Fruit fly (Drosophila melanogaster): ENCODE measurements around the gene RhoGAP19D.
"Not testable (repeated sequence)": the region's sequence is repeated elsewhere in the genome, so short reads cannot be mapped to it uniquely, and the experiment has no call there.

Gene RhoGAP19D

DNA sequence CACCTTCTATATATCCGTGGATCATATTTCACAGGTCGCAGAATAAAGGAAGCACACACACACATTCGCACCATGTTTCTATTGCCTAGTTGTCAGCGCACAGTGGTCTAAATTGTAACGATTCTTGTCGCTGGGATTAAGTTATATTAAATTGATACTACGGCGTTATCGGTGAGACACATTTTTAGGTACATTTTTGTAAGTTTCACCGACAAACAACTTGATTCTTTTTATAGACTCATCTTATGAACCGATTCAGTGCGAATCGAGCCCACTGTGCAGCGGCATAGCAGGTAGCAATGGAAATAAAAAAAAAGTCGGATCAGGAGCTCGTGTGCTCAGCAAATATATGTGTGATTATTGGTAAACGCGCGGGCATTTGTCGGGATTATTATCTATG lies 30.1 kb downstream of the RhoGAP19D start:
- TF ChIP-seq CTCF (optimal IDR thresholded peaks at IDR 0.05) (no peak), CG8478 (optimal IDR thresholded peaks at IDR 0.05) (no peak)

DNA sequence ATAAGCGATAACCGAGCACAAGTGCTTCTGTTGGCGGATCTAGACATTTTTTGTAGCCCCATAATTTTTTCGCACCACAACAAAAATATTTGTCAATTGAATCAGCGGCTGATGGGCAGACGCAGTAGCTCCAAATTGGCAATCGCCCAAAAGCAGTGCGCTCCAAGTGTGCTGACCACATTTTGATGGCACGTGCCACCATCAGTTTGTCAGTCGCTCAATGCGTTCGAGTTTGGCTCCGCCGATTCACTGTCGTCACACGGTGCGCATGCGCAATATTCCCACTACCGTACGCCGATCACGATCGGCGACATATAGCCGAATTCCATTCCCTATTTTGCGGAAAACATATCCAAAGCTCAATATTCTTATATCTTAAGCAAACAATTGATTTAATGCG lies 31.8 kb downstream of the RhoGAP19D start:
- TF ChIP-seq CG8478 (optimal IDR thresholded peaks at IDR 0.05) (no peak), CTCF (optimal IDR thresholded peaks at IDR 0.05) (no peak)

DNA sequence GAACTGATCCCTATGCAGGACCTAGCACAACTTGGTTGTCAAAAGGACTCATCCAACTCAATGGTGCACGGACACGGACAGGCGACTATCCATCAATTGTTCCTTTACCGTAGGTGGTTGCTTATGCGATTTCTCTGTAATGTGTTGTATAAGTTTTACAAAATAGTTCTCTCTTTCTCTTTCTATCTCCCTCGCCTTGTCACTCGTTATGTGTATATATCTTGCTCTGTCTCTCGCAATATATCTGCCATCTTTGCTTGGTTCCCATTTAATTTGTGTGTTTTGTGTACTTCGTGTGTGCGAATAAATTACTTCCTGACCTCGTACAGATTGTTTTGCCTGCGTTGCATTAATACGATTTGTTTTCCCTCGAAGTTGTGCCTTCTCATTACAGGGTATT lies 39.8 kb downstream of the RhoGAP19D start:
- TF ChIP-seq CG8478 (optimal IDR thresholded peaks at IDR 0.05) (no peak), CTCF (optimal IDR thresholded peaks at IDR 0.05) (no peak)

DNA sequence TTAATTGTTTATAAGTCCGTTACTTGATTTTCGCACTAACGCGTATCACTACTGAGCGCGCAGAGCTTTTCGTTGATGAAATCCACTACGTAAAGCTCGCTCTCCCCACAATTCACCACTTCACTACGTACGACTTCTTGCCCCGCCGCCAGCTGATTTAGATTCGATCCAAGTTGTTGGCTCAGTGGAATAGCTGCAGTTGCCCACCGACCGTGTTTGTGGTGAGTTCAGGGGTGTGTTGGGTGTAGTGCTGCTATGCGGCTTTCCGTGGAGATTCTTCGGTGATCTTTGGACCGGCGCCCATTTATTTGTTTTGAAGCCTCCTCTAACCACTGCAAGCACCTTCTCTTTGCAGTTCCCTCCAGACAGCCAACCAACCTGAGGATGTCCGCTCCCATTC lies 42.3 kb downstream of the RhoGAP19D start:
- TF ChIP-seq CTCF (optimal IDR thresholded peaks at IDR 0.05) = no peak
- TF ChIP-seq CG8478 (optimal IDR thresholded peaks at IDR 0.05) = no peak

DNA sequence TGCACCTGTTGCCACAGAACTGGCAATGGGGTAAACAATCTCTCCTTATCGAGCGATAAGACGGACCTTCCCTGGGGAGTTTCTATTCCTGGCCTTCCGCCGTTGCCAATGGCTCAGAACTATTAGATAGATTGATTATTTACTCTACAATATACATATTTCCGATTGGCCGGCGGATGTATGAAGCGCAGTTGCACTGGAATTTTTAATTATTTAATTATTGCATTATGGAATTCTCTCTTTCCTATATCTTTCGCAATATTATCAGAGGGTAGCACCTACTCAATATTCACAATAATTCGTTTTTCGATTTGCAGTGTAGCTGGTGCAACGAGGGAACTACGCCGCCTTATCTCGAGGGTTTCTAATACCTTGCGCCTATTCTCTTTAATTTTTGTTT lies 43.3 kb downstream of the RhoGAP19D start, which contains the start of gene GstT3:
GstT3 (plus strand) TSS at position 301 of the 400 bp plus-strand sequence.
- TF ChIP-seq CTCF (optimal IDR thresholded peaks at IDR 0.05) = no peak
- TF ChIP-seq CG8478 (optimal IDR thresholded peaks at IDR 0.05) = no peak

DNA sequence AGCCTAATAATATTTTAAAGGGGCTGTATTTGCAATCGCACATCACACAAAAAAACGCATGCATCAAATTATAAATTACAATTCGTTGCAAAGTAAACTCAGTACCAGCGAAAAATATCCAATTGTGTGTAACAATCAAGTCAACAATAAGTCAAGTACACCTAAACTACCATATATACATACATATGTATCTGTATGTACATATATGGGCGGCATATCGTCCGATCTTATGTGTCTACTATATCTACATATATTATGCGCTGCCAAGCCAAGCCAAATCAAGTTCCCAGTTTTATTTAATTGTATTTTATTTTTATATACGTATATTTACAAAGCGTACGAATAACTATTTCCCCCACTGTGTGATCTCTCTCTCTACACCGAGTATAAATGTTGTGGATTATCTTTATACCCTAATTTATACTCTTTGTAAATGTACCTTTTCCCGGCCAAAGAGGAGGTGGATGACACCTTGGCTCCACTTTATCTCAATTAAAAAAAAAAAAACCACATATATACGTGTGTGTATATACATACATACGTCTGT lies 44.0 kb downstream of the RhoGAP19D start:
- TF ChIP-seq CG8478 (optimal IDR thresholded peaks at IDR 0.05) (no peak), CTCF (optimal IDR thresholded peaks at IDR 0.05) (no peak)

DNA sequence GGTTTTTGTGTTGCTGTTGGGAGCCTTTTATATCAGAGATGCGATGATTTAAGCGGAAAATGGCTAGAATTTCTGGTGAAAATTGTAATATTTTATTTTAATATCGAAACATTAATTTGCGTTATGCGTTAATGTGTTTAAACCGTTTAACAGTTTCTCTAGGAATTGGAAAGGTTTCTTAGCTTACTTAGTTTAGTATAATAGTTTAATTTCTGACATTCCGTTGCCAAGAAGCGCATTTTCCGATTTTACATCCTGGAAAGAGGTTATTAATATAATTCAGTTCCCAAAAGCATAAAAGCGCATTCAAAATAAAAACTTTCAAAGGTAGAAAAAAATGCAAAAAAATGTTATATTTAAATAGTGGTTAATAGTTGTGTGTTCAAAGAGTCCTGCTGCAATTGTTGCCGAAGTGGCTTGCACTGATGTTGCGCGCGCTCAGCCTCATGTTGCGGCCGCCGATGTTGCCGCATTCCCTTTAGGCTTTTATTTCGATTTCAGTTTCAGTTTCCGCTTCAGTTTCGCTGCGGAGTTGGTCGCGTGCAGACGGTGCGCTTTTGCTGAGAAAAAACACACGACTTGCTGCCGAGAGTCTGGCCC lies 61.6 kb downstream of the RhoGAP19D start, which contains the start of gene tbc:
tbc (plus strand) TSS at position 504 of the 600 bp plus-strand sequence.
- TF ChIP-seq CTCF (optimal IDR thresholded peaks at IDR 0.05) = no peak

DNA sequence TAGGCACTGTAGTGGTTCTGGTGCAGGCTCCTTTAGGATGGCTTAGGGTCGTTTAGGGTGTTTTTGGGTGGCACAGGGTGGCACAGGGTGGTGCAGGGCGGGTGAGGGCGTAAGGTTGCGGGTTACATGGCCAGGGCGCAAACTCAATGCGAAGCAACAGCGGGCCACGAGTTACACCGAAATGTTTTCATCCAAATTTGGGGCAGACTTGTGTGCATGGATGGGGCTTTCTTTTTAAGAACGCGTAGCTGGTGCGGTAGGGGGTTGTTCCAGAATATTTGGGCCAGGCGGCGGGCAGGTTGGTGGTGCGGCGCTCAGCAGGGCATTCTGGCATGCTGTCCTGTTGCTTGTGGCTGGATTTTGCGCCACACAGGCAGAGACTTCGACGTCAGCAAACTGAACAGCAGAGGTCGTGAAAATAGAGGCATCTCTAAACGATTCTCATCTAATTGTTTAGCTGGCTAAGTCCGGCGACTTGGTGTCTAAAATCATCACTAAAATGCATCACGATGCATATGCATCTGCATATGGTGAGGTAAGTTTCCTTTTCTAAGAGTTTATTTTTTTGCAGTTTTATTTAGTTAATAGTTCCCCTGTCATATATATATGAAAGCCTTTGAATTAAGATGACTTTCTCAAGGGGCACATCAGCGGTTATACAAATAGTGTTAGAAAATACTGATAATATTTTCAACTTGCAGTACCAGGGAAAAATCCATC lies 62.5 kb downstream of the RhoGAP19D start:
- TF ChIP-seq CTCF (optimal IDR thresholded peaks at IDR 0.05) (no peak), CG8478 (optimal IDR thresholded peaks at IDR 0.05) (no peak)

DNA sequence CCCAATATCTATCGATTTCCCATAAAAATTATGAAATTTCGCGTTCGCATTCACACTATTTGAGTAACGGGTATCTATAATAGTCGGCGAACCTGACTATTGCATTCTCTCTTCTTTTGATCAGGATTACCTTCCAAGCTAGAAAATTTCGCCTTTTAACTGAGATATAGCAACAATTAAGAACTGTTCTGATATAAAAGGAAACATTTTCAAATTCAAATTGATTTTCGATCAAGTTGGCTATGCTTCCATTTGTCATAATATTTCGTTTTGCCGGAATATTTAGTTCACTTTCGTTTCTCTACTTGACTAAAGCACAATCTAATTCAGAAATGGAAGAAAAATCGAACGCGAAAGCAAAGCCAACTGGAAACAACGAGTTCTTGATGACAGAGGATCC lies 64.4 kb downstream of the RhoGAP19D start, which contains the start of gene CG42578:
CG42578 (plus strand) TSS at position 301 of the 400 bp plus-strand sequence.
- TF ChIP-seq CG8478, CTCF (optimal IDR thresholded peaks at IDR 0.05): not testable (repeated sequence)

DNA sequence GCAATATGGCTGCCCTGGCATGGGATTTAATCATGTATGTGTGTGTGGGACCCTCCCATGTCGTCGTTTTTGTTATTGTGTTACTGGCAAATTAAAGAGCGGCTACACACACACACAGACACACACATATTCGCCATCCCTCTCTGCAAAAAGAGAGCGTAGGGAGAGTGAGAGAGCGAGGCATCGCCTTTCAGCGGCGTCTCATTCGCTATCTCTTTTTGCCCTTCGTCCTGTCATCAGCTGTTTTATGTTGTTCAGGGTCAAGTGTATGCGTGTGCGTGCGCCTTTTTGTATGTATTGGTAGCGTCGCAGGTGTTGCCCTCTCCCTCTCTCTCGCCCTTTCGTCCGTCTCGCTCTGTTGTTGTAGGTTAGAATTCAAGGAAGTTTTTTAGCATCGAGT lies 73.6 kb downstream of the RhoGAP19D start:
- no peak for TF ChIP-seq CTCF (optimal IDR thresholded peaks at IDR 0.05)
- TF ChIP-seq CG8478 (optimal IDR thresholded peaks at IDR 0.05) = no peak

DNA sequence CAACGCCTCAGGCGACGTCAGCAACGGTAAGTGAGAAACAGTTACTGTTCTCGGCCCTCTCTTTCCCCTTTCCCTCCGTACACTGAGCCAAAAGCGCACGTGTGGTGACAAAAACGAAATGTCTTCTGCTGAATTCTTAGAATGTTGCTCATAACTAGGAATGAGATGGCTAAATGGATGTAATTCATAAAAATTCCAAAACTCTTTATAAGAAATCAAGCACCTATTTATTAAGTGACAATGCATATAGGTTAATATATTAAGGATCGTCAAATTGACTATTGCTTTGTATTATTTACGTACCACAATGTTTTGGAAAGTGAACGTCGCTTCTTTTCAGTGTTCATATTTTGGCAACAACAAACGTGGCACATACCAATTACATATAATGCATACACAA lies 76.0 kb downstream of the RhoGAP19D start:
- TF ChIP-seq CTCF (optimal IDR thresholded peaks at IDR 0.05) (no peak), CG8478 (optimal IDR thresholded peaks at IDR 0.05) (no peak)

DNA sequence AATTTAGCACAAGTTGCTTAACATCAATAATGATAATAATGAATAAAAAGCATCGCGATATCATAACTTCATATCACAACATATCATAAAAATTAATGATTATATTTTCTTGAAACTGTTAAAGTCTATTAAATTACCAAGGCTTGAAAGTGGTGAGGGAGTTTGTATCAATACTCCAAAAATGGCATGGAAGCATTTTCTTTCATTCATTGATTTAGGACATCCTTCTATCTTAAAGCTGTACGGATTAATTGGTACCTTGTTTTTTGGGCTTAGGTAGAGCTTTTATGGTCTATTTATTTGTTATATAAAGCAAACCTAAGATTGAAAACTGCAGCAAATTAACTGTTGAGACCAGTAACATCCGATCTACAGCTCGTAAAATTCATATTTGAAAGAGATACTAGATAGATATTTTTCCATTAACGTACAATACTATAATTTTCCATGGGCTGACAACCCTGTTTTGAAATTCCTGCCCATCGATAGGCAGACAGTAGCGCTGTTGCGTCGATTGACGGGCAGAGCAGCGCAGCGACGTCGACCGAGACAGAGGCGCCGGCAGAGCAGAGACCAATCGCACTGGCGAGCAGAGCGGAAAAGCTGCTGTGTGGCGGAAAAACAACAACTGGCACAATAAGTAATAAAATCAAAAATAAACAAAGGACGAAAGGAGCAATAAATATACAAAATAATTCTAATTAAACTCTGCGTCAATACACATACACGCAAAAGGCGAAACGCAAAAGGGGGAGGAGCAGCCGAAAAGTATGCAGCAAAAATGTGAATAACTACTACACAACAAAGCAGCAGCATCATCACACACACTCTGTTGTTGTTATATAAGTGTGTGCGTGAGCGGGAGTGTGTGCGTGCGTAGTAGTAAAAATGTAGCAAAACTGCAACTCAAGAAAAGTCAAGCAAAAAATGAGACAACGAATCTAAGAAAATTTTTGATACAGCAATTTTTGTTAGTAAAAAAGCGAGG lies 76.9 kb downstream of the RhoGAP19D start, which contains the start of gene CG1695:
CG1695 (plus strand) TSS at position 606 of the 988 bp plus-strand sequence.
- TF ChIP-seq CTCF (optimal IDR thresholded peaks at IDR 0.05) = no peak
- TF ChIP-seq CG8478 (optimal IDR thresholded peaks at IDR 0.05) = no peak

DNA sequence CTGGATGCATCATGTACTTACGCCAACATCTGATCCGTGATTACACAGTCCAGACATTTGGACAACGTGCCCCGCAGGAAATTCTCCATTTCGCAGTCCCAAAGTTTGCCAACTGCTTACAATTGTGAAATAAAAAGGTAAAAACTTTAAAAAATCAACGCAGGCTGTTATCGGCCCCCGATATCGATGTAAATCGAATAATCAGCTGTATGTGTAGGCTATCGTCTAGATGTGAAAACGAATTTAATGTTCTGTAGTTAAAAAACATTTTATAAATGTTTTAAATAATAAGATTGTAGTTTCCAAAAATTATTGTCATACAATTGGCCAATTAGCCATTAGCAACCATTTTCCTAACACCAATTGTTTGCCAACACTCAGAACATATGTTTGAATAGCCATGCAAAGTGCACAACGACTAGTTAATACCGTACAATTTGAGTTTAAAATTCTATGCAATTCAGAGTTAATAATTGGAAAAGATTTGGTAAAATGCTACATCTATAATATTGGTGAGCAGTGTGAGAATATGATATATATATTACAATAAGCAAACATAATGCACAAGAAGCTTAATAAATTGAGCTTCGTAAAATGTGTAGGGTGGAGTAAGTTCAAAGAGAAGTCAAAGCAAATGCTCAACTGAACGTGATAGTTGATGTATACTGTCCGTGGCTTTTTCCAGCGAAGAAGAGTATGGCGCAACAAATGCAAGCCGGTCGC lies 80.9 kb downstream of the RhoGAP19D start, which contains the start of the genes CG11710 and mal:
CG11710 (minus strand) TSS at position 192 of the 723 bp plus-strand sequence.
mal (plus strand) TSS at position 194 of the 723 bp plus-strand sequence.
- TF ChIP-seq CG8478 (optimal IDR thresholded peaks at IDR 0.05) (no peak), CTCF (optimal IDR thresholded peaks at IDR 0.05) (no peak)

DNA sequence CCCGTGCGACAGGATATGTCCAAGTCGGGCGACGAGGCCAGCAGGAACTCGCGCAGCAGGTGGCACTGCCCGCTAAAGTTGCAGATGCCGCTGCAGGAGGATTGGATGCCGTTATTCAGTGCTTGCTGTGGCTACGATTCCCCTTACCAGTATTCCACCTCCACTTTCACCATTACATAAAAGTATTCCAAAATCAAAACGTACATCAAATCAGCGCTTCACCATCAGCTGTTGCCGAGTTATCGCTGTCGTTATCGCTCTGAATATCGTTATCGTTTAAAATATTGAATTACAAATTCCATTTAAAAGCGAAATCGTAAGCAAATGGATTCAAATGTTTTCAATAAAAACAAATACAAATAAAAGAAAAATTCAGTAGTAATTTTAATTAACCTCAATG lies 83.7 kb downstream of the RhoGAP19D start, which contains the start of gene CG15456:
CG15456 (minus strand) TSS at position 225 of the 400 bp plus-strand sequence.
- TF ChIP-seq CG8478 (optimal IDR thresholded peaks at IDR 0.05) = no peak
- no peak for TF ChIP-seq CTCF (optimal IDR thresholded peaks at IDR 0.05)
